Worm (Caenorhabditis elegans) whole organism, L4/young adult: ENCODE results near the gene F44F4.9.

Experiments
- W03F9.2 ChIP-seq: fragments of 150-350 bp; optimal IDR thresholded peaks from 2 replicates; lab custom pipeline; 2014; ENCODE audit warnings: missing biosample characterization, missing genetic modification characterization
- dao-5 ChIP-seq: sonication (generic microtip); optimal IDR thresholded peaks from 2 replicates; lab custom pipeline; 2016; ENCODE audit warnings: missing genotype, missing genetic modification characterization, moderate library complexity, missing compliant biosample characterization
- him-1 ChIP-seq: sonication (generic microtip); optimal IDR thresholded peaks from 2 replicates; lab custom pipeline; 2016; ENCODE audit warnings: missing genotype, missing genetic modification reagents, missing genetic modification characterization, missing compliant biosample characterization

The F44F4.9 gene

DNA sequence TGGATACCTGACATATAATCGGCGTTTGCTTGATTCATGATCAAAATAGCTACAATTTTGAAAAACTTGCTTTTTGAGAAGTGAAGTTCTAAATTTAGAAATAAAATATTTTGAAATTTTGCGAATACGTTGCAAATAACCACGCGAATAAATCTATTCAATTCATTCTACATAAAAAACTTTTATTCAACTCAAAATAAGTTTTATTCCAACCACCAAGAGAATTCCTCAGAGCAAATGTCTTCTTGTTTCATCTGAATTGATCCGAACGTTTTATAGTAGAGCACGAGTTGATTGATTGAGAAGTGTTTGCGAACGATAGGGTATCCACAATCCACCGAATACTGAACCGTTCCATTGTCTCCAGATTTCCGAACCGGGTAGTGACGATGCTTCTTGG lies at the start of gene F44F4.9:
F44F4.9 (minus strand) TSS at position 101 of the 400 bp plus-strand sequence.
- TF ChIP-seq dao-5 (tag; lab: Kevin White, UChicago) (no peak), him-1 (tag; lab: Kevin White, UChicago) (no peak), W03F9.2 (tag; lab: Kevin White, UChicago) (no peak)

DNA sequence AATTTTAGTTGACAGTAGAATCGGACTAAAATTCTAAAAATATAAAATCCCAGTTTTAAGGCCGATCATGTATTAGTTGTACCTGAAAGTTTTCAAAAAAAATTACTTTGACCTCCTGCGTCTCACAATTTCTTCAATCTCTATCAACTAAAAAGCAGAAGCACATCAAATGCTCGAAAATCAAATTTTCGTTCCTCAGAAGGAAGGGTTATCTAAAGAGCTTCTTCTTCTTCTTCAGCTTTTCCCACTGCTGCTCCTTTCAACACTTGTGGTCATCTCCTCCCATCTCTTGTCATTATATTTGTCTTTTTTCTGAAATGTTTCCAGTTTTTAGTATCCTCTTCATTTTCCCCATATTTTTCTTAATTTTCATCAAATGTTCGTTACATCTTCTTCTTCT lies 49.1 kb upstream of the F44F4.9 start:
- TF ChIP-seq W03F9.2 (tag; lab: Kevin White, UChicago): no peak
- TF ChIP-seq him-1 (tag; lab: Kevin White, UChicago): no peak
- no peak for TF ChIP-seq dao-5 (tag; lab: Kevin White, UChicago)

DNA sequence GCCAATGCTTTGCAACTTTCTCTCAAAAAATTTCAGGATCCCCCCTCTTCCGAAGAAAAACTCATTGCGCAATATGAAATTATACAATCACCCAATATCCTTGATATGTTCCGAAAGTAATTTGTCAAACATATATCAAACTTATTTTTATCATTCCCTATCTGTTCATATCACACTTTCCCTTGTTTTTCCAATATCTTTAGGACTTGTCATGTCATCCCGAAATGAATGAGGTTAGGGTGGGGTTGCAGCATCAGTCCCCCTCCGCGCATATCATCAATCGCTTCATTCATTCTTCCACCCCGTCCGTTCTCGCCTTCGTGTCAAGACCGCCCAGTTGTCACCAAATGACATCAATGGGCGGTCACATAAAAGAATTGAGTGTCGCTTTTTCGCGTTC lies 44.0 kb upstream of the F44F4.9 start:
- TF ChIP-seq him-1 (tag; lab: Kevin White, UChicago) (no peak), W03F9.2 (tag; lab: Kevin White, UChicago) (no peak), dao-5 (tag; lab: Kevin White, UChicago) (no peak)

- no peak for TF ChIP-seq dao-5 (tag; lab: Kevin White, UChicago)
- TF ChIP-seq him-1 (tag; lab: Kevin White, UChicago): no peak
- no peak for TF ChIP-seq W03F9.2 (tag; lab: Kevin White, UChicago)
Observed at ce11 chrII:10959138-10959537, 43.5 kb upstream of the F44F4.9 start.

ce11 chrII:10956793-10957192 lies 41.2 kb upstream of the F44F4.9 start, which contains the start of gene R03D7.8:
TSS of gene R03D7.8 (minus strand) at chrII:10956893.
- TF ChIP-seq dao-5 (tag; lab: Kevin White, UChicago): no peak
- no peak for TF ChIP-seq W03F9.2 (tag; lab: Kevin White, UChicago)
- no peak for TF ChIP-seq him-1 (tag; lab: Kevin White, UChicago)

DNA sequence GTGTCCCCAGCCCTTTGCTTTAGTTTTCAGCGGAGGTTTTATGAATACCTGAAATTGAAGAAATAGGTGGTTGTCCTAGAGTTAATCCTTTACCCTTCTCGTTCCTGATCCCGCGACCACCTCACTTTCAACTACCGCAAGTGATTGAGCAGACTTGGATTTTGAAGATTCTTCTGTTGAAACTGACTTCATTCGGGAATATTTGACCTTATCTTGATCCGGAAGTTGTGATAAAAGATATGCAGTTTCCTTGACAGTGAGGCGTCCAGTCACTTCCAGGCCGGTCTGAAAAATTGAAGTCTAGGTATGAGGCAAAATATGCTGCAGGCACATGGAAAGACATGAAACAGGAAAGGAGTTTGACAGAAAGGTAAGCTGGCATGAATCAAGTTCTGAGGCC lies 39.5 kb upstream of the F44F4.9 start:
- TF ChIP-seq W03F9.2 (tag; lab: Kevin White, UChicago) (no peak), dao-5 (tag; lab: Kevin White, UChicago) (no peak), him-1 (tag; lab: Kevin White, UChicago) (no peak)

DNA sequence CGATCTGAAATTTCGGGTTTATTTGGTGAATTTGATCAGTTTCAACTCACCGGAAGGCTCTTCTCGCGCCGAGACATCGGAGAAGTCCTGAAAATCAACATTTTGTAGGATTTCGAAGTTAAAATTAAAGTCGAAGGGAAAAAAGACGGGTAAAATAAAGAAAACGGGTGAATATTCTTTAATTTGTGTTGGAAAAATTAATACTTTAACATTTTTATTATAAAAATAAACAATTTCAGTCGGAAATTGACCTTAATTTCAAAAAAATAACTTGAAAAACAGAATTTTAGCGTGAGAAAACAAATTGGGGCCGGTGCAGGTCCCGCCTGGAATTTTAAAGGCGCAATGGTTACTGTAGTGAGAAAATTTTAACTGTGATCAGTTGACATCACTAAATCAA lies 37.4 kb upstream of the F44F4.9 start, which contains the start of gene nos-1:
nos-1 (minus strand) TSS at position 101 of the 400 bp plus-strand sequence.
- no peak for TF ChIP-seq W03F9.2 (tag; lab: Kevin White, UChicago)
- no peak for TF ChIP-seq him-1 (tag; lab: Kevin White, UChicago)
- TF ChIP-seq dao-5 (tag; lab: Kevin White, UChicago): no peak

DNA sequence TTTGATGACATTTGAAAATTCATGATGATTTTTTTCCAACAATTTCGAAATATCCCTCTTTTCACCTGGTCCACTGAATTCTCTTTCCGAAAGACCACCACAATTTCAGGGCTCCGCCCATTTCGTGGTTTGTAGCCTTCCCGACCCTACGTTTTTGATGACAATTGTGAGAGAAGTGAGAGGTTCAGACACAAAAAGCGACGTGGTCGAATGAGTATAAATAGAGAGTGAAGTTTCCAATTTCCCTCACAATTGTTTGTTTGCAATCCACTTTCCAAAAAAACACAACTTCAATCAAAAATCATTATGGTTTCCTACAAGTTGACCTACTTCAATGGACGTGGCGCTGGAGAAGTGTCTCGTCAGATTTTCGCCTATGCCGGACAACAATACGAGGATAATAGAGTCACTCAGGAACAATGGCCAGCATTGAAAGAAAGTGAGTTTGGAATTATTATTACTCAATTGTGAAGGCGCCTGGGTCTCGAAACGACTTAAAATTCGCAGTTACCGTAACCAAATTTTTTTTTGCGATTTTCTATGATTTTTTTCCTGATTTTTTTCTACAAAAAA lies 34.6 kb upstream of the F44F4.9 start, which contains the start of gene gst-5:
gst-5 (plus strand) TSS at position 246 of the 573 bp plus-strand sequence.
- TF ChIP-seq him-1 (tag; lab: Kevin White, UChicago): no peak
- TF ChIP-seq W03F9.2 (tag; lab: Kevin White, UChicago): no peak
- TF ChIP-seq dao-5 (tag; lab: Kevin White, UChicago): no peak

DNA sequence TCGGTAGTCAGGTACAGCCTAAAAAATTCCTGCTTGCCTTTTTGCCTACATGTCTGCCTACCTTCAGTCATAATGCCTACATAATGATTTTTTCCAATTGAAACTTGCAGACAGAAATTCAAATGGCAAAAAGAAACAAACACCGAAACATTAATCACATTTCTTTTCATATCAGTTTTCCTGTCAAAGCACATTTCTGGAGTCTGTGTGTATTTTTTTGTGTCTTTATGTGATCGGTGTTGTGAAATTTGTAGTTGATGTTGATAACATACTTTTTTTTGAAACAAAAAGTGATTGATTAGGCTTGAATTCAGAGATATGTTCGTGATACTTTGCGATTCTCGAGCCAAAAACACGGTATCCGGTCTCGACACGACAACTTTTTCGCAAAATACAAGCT lies 33.8 kb upstream of the F44F4.9 start:
- TF ChIP-seq dao-5 (tag; lab: Kevin White, UChicago) (no peak), W03F9.2 (tag; lab: Kevin White, UChicago) (no peak), him-1 (tag; lab: Kevin White, UChicago) (no peak)

ce11 chrII:10948236-10949025 lies 32.8 kb upstream of the F44F4.9 start:
- no peak for TF ChIP-seq him-1 (tag; lab: Kevin White, UChicago)
- no peak for TF ChIP-seq dao-5 (tag; lab: Kevin White, UChicago)
- no peak for TF ChIP-seq W03F9.2 (tag; lab: Kevin White, UChicago)

- no peak for TF ChIP-seq him-1 (tag; lab: Kevin White, UChicago)
Observed at ce11 chrII:10947317-10947716, 31.7 kb upstream of the F44F4.9 start, which contains the start of the genes tceb-3 and gskl-1. TSS of gene tceb-3 (minus strand) at chrII:10947417. TSS of gene gskl-1 (plus strand) at chrII:10947559.

DNA sequence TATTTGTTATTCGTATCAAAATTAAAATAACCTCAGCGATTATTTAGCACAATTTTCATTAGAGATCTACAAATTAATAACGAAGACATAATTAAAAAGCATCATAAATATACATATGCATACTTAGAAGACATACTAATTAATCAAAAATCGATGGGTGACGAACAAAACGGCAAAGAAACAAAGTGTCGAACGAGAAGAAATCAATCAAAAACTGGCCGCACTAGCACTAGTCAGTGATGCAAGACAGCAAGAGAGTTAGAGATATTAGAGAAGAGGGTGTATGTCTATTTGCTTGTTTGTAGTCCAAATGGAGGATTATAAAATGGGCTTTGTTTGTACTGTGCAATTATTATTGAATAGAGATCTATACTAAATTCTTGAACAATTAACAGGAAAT lies 31.2 kb upstream of the F44F4.9 start:
- TF ChIP-seq W03F9.2 (tag; lab: Kevin White, UChicago) (no peak), dao-5 (tag; lab: Kevin White, UChicago) (no peak), him-1 (tag; lab: Kevin White, UChicago) (no peak)

ce11 chrII:10945446-10945845 lies 29.8 kb upstream of the F44F4.9 start:
- no peak for TF ChIP-seq W03F9.2 (tag; lab: Kevin White, UChicago)
- no peak for TF ChIP-seq him-1 (tag; lab: Kevin White, UChicago)
- TF ChIP-seq dao-5 (tag; lab: Kevin White, UChicago): no peak
